Fruit fly (Drosophila melanogaster) whole organism, adult: Measurements from ENCODE around the gene CG32700.

Experiments used
- CG12768 ChIP-seq: fragments of 200-800 bp; sonication (Bioruptor generic); optimal IDR thresholded peaks from 2 replicates; lab custom pipeline; 2017; ENCODE audit warnings: missing biosample characterization, missing genetic modification characterization, mild to moderate bottlenecking, moderate library complexity, missing genetic modification reagents
- CG5204 ChIP-seq: fragments of 200-800 bp; sonication (Bioruptor generic); optimal IDR thresholded peaks from 2 replicates; lab custom pipeline; 2016; ENCODE audit warnings: missing biosample characterization, missing genetic modification characterization
- CG7045 ChIP-seq: fragments of 200-800 bp; sonication (Bioruptor generic); optimal IDR thresholded peaks from 2 replicates; lab custom pipeline; 2017; ENCODE audit warnings: missing biosample characterization, mild to moderate bottlenecking, missing genetic modification characterization
- Clk ChIP-seq: fragments of 200-800 bp; sonication (Bioruptor generic); optimal IDR thresholded peaks from 2 replicates; lab custom pipeline; 2017; ENCODE audit warnings: missing biosample characterization, missing genetic modification characterization
- Crg-1 ChIP-seq: fragments of 200-800 bp; sonication (Bioruptor generic); optimal IDR thresholded peaks from 2 replicates; lab custom pipeline; 2016; ENCODE audit warnings: missing biosample characterization, missing genetic modification characterization
- Hr96 ChIP-seq: fragments of 200-800 bp; sonication (Bioruptor generic); optimal IDR thresholded peaks from 2 replicates; lab custom pipeline; 2016; ENCODE audit warnings: missing biosample characterization, missing genetic modification characterization
- bab1 ChIP-seq: fragments of 200-800 bp; sonication (Bioruptor generic); optimal IDR thresholded peaks from 3 replicates; lab custom pipeline; 2019; ENCODE audit warnings: missing biosample characterization, mild to moderate bottlenecking, missing genetic modification characterization, moderate library complexity
- cic ChIP-seq: fragments of 200-800 bp; sonication (Bioruptor generic); optimal IDR thresholded peaks from 2 replicates; lab custom pipeline; 2017; ENCODE audit warnings: missing biosample characterization, mild to moderate bottlenecking, missing genetic modification characterization, moderate library complexity
- cnc ChIP-seq, 2 experiments: fragments of >200 bp; optimal IDR thresholded peaks; 2 replicates each; lab custom pipeline; 2017
- kay ChIP-seq: fragments of 200-800 bp; sonication (Bioruptor generic); peaks from one replicate; lab custom pipeline; 2016; ENCODE audit warnings: missing biosample characterization, missing genetic modification characterization, borderline replicate concordance
- ovo ChIP-seq: fragments of 200-800 bp; sonication (Bioruptor generic); optimal IDR thresholded peaks from 2 replicates; lab custom pipeline; 2016; ENCODE audit warnings: missing biosample characterization, missing genetic modification characterization
- pad ChIP-seq: fragments of 200-800 bp; sonication (Bioruptor generic); optimal IDR thresholded peaks from 3 replicates; lab custom pipeline; 2017; ENCODE audit warnings: missing biosample characterization, missing genetic modification characterization, mild to moderate bottlenecking, moderate library complexity, missing genetic modification reagents
- tj ChIP-seq: fragments of 200-800 bp; sonication (Bioruptor generic); optimal IDR thresholded peaks from 3 replicates; lab custom pipeline; 2017; ENCODE audit warnings: missing biosample characterization, mild to moderate bottlenecking, missing genetic modification characterization, moderate library complexity
- toe ChIP-seq: fragments of 200-800 bp; sonication (Bioruptor generic); optimal IDR thresholded peaks from 2 replicates; lab custom pipeline; 2016; ENCODE audit warnings: missing biosample characterization, missing genetic modification characterization

DNA sequence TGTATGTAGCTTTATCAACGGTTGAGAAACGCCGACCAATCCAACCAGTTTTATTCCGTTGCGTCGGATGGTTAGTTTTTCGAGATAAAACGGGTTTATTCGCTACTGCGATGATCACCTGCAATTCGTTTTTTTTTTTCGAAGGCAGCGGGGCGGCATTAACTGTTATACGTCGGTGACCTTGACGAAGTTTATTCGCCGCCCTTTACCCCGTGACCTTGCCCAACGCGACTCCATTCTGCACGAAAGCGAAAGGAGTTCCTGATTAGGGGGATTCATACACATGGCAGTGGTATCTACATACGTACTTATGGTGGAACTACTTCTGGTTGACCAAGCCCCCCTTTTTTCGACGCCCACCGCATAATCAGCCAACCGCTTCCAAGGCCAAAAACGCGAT lies 29.9 kb upstream of the CG32700 start:
- TF ChIP-seq bab1 (GFP tag; lab: Kevin White, UChicago) = no peak
- no peak for TF ChIP-seq cic (GFP tag; lab: Kevin White, UChicago)
- TF ChIP-seq CG12768 (GFP tag; lab: Kevin White, UChicago) = no peak
- TF ChIP-seq CG7045 = no peak
- TF ChIP-seq cnc (optimal IDR thresholded peaks at IDR 0.05; lab: Kevin White, UChicago) = no peak
- no peak for TF ChIP-seq Crg-1
- no peak for TF ChIP-seq tj (GFP tag; lab: Kevin White, UChicago)
- no peak for TF ChIP-seq toe (GFP tag; lab: Kevin White, UChicago)
- TF ChIP-seq CG5204 (GFP tag; lab: Kevin White, UChicago) = no peak
- no peak for TF ChIP-seq kay (GFP tag; lab: Kevin White, UChicago)
- TF ChIP-seq pad = no peak
- TF ChIP-seq Clk (GFP tag; lab: Kevin White, UChicago) = no peak
- no peak for TF ChIP-seq ovo (GFP tag; lab: Kevin White, UChicago)
- no peak for TF ChIP-seq Hr96
